2 fruit fly cellular contexts compared by ENCODE assay signal in genomic region chr3L:1374438-1375133, dm6.
TF ChIP-seq lines count a peak whose summit lies in the region.

No protein-coding gene starts in this region.

TF ChIP-seq in whole organism, embryonic, 481 proteins besides CTCF, POLR2A, EP300 and RAD21 (continued from another document and continues in another):
- TF ChIP-seq ci (GFP tag; IDR thresholded peaks at IDR 0.05; lab: Robert Waterston, UW) = no peak
- peak; percentile 63 for TF ChIP-seq crol (GFP tag; IDR thresholded peaks at IDR 0.05; lab: Robert Waterston, UW)
- no peak for TF ChIP-seq ind (GFP tag; optimal IDR thresholded peaks at IDR 0.05; lab: Kevin White, UChicago)
- TF ChIP-seq sens (GFP tag; lab: Kevin White, UChicago) = peak; percentile 35
- TF ChIP-seq ERR (GFP tag; optimal IDR thresholded peaks at IDR 0.05; lab: Kevin White, UChicago) = no peak
- TF ChIP-seq Aef1 (GFP tag; IDR thresholded peaks at IDR 0.05; lab: Robert Waterston, UW) = no peak
- TF ChIP-seq Dek (tag; optimal IDR thresholded peaks at IDR 0.05; lab: Kevin White, UChicago) = no peak
- TF ChIP-seq CG16813 (GFP tag; IDR thresholded peaks at IDR 0.05; lab: Robert Waterston, UW; ENCODE audit: partially characterized antibody) = no peak
- no peak for TF ChIP-seq CG4360 (GFP tag; IDR thresholded peaks at IDR 0.05; lab: Robert Waterston, UW)
- no peak for TF ChIP-seq CG32772 (GFP tag; IDR thresholded peaks at IDR 0.05; lab: Robert Waterston, UW)
- no peak for TF ChIP-seq CG14050 (GFP tag; IDR thresholded peaks at IDR 0.05; lab: Robert Waterston, UW)
- no peak for TF ChIP-seq CkIIα-i1 (GFP tag; IDR thresholded peaks at IDR 0.05; lab: Robert Waterston, UW)
- no peak for TF ChIP-seq CG13424 (tag; optimal IDR thresholded peaks at IDR 0.05; lab: Kevin White, UChicago)
- no peak for TF ChIP-seq CG4820 (GFP tag; optimal IDR thresholded peaks at IDR 0.05; lab: Kevin White, UChicago)
- no peak for TF ChIP-seq B-H1 (GFP tag; IDR thresholded peaks at IDR 0.05; lab: Robert Waterston, UW)
- TF ChIP-seq eve (GFP tag; optimal IDR thresholded peaks at IDR 0.05; lab: Kevin White, UChicago) = no peak
- no peak for TF ChIP-seq CG12155 (GFP tag; optimal IDR thresholded peaks at IDR 0.05; lab: Kevin White, UChicago)
- no peak for TF ChIP-seq sug (tag; optimal IDR thresholded peaks at IDR 0.05; lab: Kevin White, UChicago)
- no peak for TF ChIP-seq so (GFP tag; IDR thresholded peaks at IDR 0.05; lab: Robert Waterston, UW)
- TF ChIP-seq Deaf1 (tag; optimal IDR thresholded peaks at IDR 0.05; lab: Kevin White, UChicago) = no peak
- no peak for TF ChIP-seq sna (GFP tag; IDR thresholded peaks at IDR 0.05; lab: Robert Waterston, UW; ENCODE audit: partially characterized antibody)
- TF ChIP-seq CG15696 (tag; optimal IDR thresholded peaks at IDR 0.05; lab: Kevin White, UChicago) = no peak
- no peak for TF ChIP-seq CG4282 (GFP tag; optimal IDR thresholded peaks at IDR 0.05; lab: Kevin White, UChicago)
- TF ChIP-seq mirr (GFP tag; optimal IDR thresholded peaks at IDR 0.05; lab: Kevin White, UChicago) = no peak
- no peak for TF ChIP-seq az2 (GFP tag; optimal IDR thresholded peaks at IDR 0.05; lab: Kevin White, UChicago)
- TF ChIP-seq Neu2 (GFP tag; optimal IDR thresholded peaks at IDR 0.05; lab: Kevin White, UChicago; ENCODE audit: borderline replicate concordance) = no peak
- TF ChIP-seq h (optimal IDR thresholded peaks at IDR 0.05; lab: Kevin White, UChicago) = no peak
- no peak for TF ChIP-seq rib (GFP tag; IDR thresholded peaks at IDR 0.05; lab: Robert Waterston, UW)
- TF ChIP-seq Blimp-1 (GFP tag; optimal IDR thresholded peaks at IDR 0.05; lab: Kevin White, UChicago) = no peak
- TF ChIP-seq CG3407 (GFP tag; optimal IDR thresholded peaks at IDR 0.05; lab: Kevin White, UChicago) = no peak
- no peak for TF ChIP-seq Fer3 (tag; optimal IDR thresholded peaks at IDR 0.05; lab: Kevin White, UChicago)
- no peak for TF ChIP-seq CG1233 (GFP tag; optimal IDR thresholded peaks at IDR 0.05; lab: Kevin White, UChicago)
- TF ChIP-seq Hmr (GFP tag; optimal IDR thresholded peaks at IDR 0.05; lab: Kevin White, UChicago) = no peak
- no peak for TF ChIP-seq CG9727 (GFP tag; optimal IDR thresholded peaks at IDR 0.05; lab: Kevin White, UChicago)
- TF ChIP-seq CG31441 (GFP tag; IDR thresholded peaks at IDR 0.05; lab: Robert Waterston, UW) = 0 out of 2 replicates have a peak, but pooled peaks have one; percentile 37
- TF ChIP-seq unpg (GFP tag; optimal IDR thresholded peaks at IDR 0.05; lab: Kevin White, UChicago) = peak; percentile 30
- TF ChIP-seq CG1832 (GFP tag; optimal IDR thresholded peaks at IDR 0.05; lab: Kevin White, UChicago) = no peak
- TF ChIP-seq Lhr (GFP tag; optimal IDR thresholded peaks at IDR 0.05; lab: Kevin White, UChicago) = no peak
- TF ChIP-seq chinmo (GFP tag; IDR thresholded peaks at IDR 0.05; lab: Robert Waterston, UW; ENCODE audit: partially characterized antibody) = peak; percentile 41; the same call in 1 of the 4 replicates
- TF ChIP-seq dmrt99B (tag; optimal IDR thresholded peaks at IDR 0.05; lab: Kevin White, UChicago) = peak; percentile 13
- no peak for TF ChIP-seq Dip2 (GFP tag; IDR thresholded peaks at IDR 0.05; lab: Robert Waterston, UW)
- TF ChIP-seq kah (GFP tag; optimal IDR thresholded peaks at IDR 0.05; lab: Kevin White, UChicago) = no peak
- TF ChIP-seq D19B (GFP tag; optimal IDR thresholded peaks at IDR 0.05; lab: Kevin White, UChicago) = no peak
- TF ChIP-seq CG4404 (GFP tag; IDR thresholded peaks at IDR 0.05; lab: Robert Waterston, UW) = no peak
- no peak for TF ChIP-seq CG6765 (GFP tag; optimal IDR thresholded peaks at IDR 0.05; lab: Kevin White, UChicago)
- no peak for TF ChIP-seq abd-A (tag; optimal IDR thresholded peaks at IDR 0.05; lab: Kevin White, UChicago)
- no peak for TF ChIP-seq vfl (GFP tag; optimal IDR thresholded peaks at IDR 0.05; lab: Kevin White, UChicago)
- TF ChIP-seq row (GFP tag; IDR thresholded peaks at IDR 0.05; lab: Robert Waterston, UW) = 0 out of 3 replicates have a peak, but pooled peaks have one; percentile 18
- TF ChIP-seq exex (tag; optimal IDR thresholded peaks at IDR 0.05; lab: Kevin White, UChicago) = no peak
- TF ChIP-seq CG10147 (GFP tag; optimal IDR thresholded peaks at IDR 0.05; lab: Kevin White, UChicago) = no peak
- TF ChIP-seq Hr39 (optimal IDR thresholded peaks at IDR 0.05; lab: Kevin White, UChicago) = no peak
- no peak for TF ChIP-seq CG32532 (GFP tag; IDR thresholded peaks at IDR 0.05; lab: Robert Waterston, UW)
- TF ChIP-seq H15 (GFP tag; IDR thresholded peaks at IDR 0.05; lab: Robert Waterston, UW) = no peak
- TF ChIP-seq CG8388 (GFP tag; optimal IDR thresholded peaks at IDR 0.05; lab: Kevin White, UChicago) = peak; percentile 29
- no peak for TF ChIP-seq CG11695 (GFP tag; IDR thresholded peaks at IDR 0.05; lab: Robert Waterston, UW)
- no peak for TF ChIP-seq prd (optimal IDR thresholded peaks at IDR 0.05; lab: Kevin White, UChicago)
- no peak; the same call in 2 of the 3 replicates for TF ChIP-seq prd (GFP tag; IDR thresholded peaks at IDR 0.05; lab: Robert Waterston, UW)
- no peak for TF ChIP-seq Oaz (GFP tag; IDR thresholded peaks at IDR 0.05; lab: Robert Waterston, UW)
- no peak for TF ChIP-seq fu2 (GFP tag; optimal IDR thresholded peaks at IDR 0.05; lab: Kevin White, UChicago)
- no peak for TF ChIP-seq HmgZ (tag; optimal IDR thresholded peaks at IDR 0.05; lab: Kevin White, UChicago)
- TF ChIP-seq ap (GFP tag; IDR thresholded peaks at IDR 0.05; lab: Robert Waterston, UW) = no peak
- no peak for TF ChIP-seq Meics (GFP tag; optimal IDR thresholded peaks at IDR 0.05; lab: Kevin White, UChicago)
- TF ChIP-seq CG6175 (GFP tag; IDR thresholded peaks at IDR 0.05; lab: Robert Waterston, UW) = 0 out of 3 replicates have a peak, but pooled peaks have one; percentile 20
- no peak for TF ChIP-seq C15 (GFP tag; IDR thresholded peaks at IDR 0.05; lab: Robert Waterston, UW)
- no peak for TF ChIP-seq tup (GFP tag; optimal IDR thresholded peaks at IDR 0.05; lab: Kevin White, UChicago)
- no peak for TF ChIP-seq Hr3 (GFP tag; optimal IDR thresholded peaks at IDR 0.05; lab: Kevin White, UChicago)
- TF ChIP-seq pum (GFP tag; optimal IDR thresholded peaks at IDR 0.05; lab: Kevin White, UChicago) = no peak
- TF ChIP-seq shn (GFP tag; optimal IDR thresholded peaks at IDR 0.05; lab: Kevin White, UChicago) = no peak
- TF ChIP-seq CG1603 (tag; optimal IDR thresholded peaks at IDR 0.05; lab: Kevin White, UChicago) = peak; percentile 46
- TF ChIP-seq CoRest (tag; optimal IDR thresholded peaks at IDR 0.05; lab: Kevin White, UChicago) = no peak

TF ChIP-seq in whole organism, prepupa, 60 proteins besides CTCF, POLR2A, EP300 and RAD21 (continued from another document):
- TF ChIP-seq CG11294 (GFP tag; IDR thresholded peaks at IDR 0.05; lab: Robert Waterston, UW) (peak; percentile 44; the same call in 1 of the 2 replicates), svp (GFP tag; lab: Kevin White, UChicago) (peak; percentile 80), Ets96B (tag; optimal IDR thresholded peaks at IDR 0.05; lab: Kevin White, UChicago) (peak; percentile 10), Eip78C (GFP tag; lab: Kevin White, UChicago) (peak; percentile 90), Met (GFP tag; optimal IDR thresholded peaks at IDR 0.05; lab: Kevin White, UChicago) (peak; percentile 76), fd59A (GFP tag; optimal IDR thresholded peaks at IDR 0.05; lab: Kevin White, UChicago) (peak; percentile 12), Hr39 (GFP tag; optimal IDR thresholded peaks at IDR 0.05; lab: Kevin White, UChicago) (peak; percentile 72), CG6276 (GFP tag; optimal IDR thresholded peaks at IDR 0.05; lab: Kevin White, UChicago) (peak; percentile 31), acj6 (GFP tag; optimal IDR thresholded peaks at IDR 0.05; lab: Kevin White, UChicago) (peak; percentile 74), CG34406 (GFP tag; optimal IDR thresholded peaks at IDR 0.05; lab: Kevin White, UChicago) (peak; percentile 78), CG4318 (GFP tag; optimal IDR thresholded peaks at IDR 0.05; lab: Kevin White, UChicago) (peak; percentile 42), Lpt (GFP tag; optimal IDR thresholded peaks at IDR 0.05; lab: Kevin White, UChicago) (peak; percentile 29), CG3919 (GFP tag; optimal IDR thresholded peaks at IDR 0.05; lab: Kevin White, UChicago) (peak; percentile 46), Hr4 (GFP tag; optimal IDR thresholded peaks at IDR 0.05; lab: Kevin White, UChicago) (peak; percentile 82), CG11762 (GFP tag; optimal IDR thresholded peaks at IDR 0.05; lab: Kevin White, UChicago; ENCODE audit: insufficient read depth) (no peak), CG1621 (tag; optimal IDR thresholded peaks at IDR 0.05; lab: Kevin White, UChicago) (peak; percentile 10), CG9139 (GFP tag; optimal IDR thresholded peaks at IDR 0.05; lab: Kevin White, UChicago) (no peak), CG31627 (GFP tag; optimal IDR thresholded peaks at IDR 0.05; lab: Kevin White, UChicago) (peak; percentile 74), Ets21C (GFP tag; optimal IDR thresholded peaks at IDR 0.05; lab: Kevin White, UChicago) (peak; percentile 25), salr (GFP tag; optimal IDR thresholded peaks at IDR 0.05; lab: Kevin White, UChicago) (peak in 1 of 2 experiments; percentile 57), CG3032 (tag; optimal IDR thresholded peaks at IDR 0.05; lab: Kevin White, UChicago) (peak; percentile 28), CG11902 (GFP tag; optimal IDR thresholded peaks at IDR 0.05; lab: Kevin White, UChicago) (no peak), CG15336 (GFP tag; IDR thresholded peaks at IDR 0.05; lab: Robert Waterston, UW) (peak; percentile 80), lz (GFP tag; optimal IDR thresholded peaks at IDR 0.05; lab: Kevin White, UChicago) (peak; percentile 67), Eip75B (GFP tag; optimal IDR thresholded peaks at IDR 0.05; lab: Kevin White, UChicago) (peak; percentile 45), CG8319 (GFP tag; optimal IDR thresholded peaks at IDR 0.05; lab: Kevin White, UChicago) (no peak), Hr38 (GFP tag; optimal IDR thresholded peaks at IDR 0.05; lab: Kevin White, UChicago) (no peak), Sox15 (GFP tag; optimal IDR thresholded peaks at IDR 0.05; lab: Kevin White, UChicago) (peak; percentile 39), pdm3 (GFP tag; optimal IDR thresholded peaks at IDR 0.05; lab: Kevin White, UChicago) (peak; percentile 74), dac (GFP tag; optimal IDR thresholded peaks at IDR 0.05; lab: Kevin White, UChicago) (peak; percentile 52)
